Worm (Caenorhabditis elegans): ENCODE measurements around the gene cyp-37A1.
"Not testable (repeated sequence)": the region's sequence is repeated elsewhere in the genome, so short reads cannot be mapped to it uniquely, and the experiment has no call there.

Gene cyp-37A1

DNA sequence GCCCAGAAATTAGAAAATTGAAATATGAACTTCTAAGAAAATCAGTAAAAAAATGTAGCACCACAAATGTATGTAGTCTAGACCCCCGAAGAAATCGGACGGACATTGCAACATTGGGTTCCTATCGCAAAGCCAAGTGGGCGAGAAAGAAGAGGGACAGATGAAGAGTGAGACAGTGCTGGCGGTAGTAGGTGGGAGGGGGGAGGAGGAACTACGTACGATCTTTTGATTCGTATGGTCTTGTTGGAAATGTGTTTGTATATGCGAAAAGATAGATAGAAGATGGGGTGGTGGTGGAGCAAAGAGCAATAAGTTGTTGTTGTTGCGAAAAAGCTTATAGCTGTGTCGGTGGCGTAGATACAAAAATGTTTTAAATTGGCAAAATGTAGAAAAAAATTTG lies 21.6 kb upstream of the cyp-37A1 start:
- no peak for TF ChIP-seq med-1 (GFP tag; optimal IDR thresholded peaks at IDR 0.05; ENCODE audit: insufficient read depth)
- no peak for TF ChIP-seq ztf-29 (GFP tag; IDR thresholded peaks at IDR 0.05)
- 0 out of 2 replicates have a peak, but pooled peaks have one; percentile 48 for TF ChIP-seq flt-1 (GFP tag; IDR thresholded peaks at IDR 0.05)

DNA sequence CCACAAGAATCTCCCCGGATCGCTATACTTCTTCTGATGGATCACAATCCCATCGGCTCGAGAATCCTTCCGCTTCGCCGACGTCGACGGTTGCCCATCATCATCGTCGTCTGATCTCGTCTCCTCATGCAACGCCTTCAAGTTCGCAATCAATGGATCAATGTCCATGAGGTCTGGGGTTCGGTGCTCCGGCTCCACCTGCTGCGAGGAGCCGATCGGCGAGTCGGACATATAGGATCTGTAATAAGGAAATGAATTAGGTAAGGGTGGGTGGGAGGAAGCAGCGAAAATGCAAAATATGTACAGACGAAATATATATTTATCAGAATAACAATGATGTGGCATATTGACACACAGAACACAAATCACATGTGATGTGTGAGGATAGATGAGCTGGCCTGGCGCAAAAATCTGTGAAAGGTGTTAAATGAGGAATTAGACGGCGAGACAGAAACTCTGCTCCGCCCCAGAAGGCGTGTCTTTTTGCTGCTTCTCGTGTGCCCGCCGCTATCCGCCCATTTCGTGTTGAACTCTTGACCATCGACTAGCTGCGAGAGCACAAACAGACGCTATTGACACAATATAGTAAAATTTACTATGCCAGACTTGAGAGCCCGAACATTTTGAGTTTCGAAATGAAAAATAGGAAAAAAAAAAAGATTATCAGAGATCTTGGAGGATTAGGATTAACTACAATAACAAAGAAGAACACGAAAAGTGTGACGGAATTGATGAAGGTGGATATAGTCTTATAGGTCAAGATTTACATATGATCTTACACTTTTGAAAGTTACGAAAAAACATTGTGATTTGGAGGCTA lies 20.9 kb upstream of the cyp-37A1 start:
- TF ChIP-seq ztf-29 (GFP tag; IDR thresholded peaks at IDR 0.05) (no peak), ztf-23 (GFP tag; IDR thresholded peaks at IDR 0.05) (no peak), ref-1 (GFP tag; conservative IDR thresholded peaks at IDR 0.05) (no peak), tab-1 (GFP tag; IDR thresholded peaks at IDR 0.05) (no peak), klf-2 (GFP tag; conservative IDR thresholded peaks at IDR 0.05) (no peak), cog-1 (tag; optimal IDR thresholded peaks at IDR 0.05) (no peak), flt-1 (GFP tag; IDR thresholded peaks at IDR 0.05) (no peak), T22C8.4 (GFP tag; IDR thresholded peaks at IDR 0.05) (no peak), med-1 (GFP tag; optimal IDR thresholded peaks at IDR 0.05; ENCODE audit: insufficient read depth) (no peak)

DNA sequence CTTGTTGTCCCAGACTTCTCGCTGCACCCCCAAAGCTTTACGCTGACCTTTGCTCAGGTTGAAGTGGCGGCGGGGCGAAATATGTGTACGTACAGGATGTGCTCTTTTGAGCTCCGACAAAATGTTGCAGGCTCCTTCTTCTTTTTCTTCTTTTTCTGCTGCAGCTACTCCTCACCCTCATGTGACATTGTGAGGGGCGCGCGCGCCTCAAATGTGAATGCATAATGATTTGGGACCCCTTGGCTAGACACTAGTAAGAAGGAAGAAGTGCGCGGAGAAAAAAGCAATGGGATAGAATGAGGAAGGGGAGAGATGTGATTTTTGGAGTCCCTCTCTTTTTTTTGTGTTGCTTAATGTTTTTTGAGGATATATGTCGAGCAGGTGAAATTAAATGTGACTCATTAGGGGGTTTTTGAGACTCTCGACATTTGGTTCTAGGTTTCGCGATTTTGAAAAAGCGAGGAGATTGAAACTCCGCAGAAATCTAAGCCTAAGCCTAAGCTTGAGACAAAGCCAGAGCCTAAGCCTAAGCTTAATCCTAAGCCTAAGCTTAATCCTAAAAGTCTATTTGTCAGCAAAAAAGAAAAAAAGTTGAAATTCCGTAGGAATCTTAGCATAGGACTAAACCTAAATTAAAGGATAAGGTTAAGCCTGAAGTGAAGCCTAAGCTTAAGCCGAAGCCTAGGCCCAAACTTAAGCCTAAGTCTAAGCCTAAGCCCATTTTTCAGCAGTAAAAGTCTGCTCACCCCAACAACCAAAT lies 20.1 kb upstream of the cyp-37A1 start:
- TF ChIP-seq cog-1 (tag; optimal IDR thresholded peaks at IDR 0.05) (no peak), ztf-29 (GFP tag; IDR thresholded peaks at IDR 0.05) (peak; percentile 68; the same call in 1 of the 2 replicates)

DNA sequence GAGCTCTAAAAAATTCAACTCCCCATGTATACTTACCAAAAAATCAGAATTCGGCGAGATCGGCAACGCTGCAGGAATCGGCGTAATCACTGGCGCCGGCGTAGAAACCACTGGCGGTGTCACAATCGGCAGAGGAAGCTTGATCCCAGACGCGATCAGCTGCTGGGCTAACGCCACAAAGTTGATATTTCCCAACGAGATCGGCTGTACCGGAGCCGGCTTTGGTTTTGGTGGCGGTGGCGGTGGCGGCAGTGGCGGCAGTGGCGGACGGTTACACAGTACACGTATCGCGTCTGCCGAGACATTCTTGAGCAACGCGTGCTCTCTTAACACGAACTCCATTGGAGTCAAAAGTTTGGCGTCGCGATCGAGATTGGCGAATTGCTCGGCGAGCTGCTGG lies 17.8 kb upstream of the cyp-37A1 start:
- TF ChIP-seq flt-1 (GFP tag; IDR thresholded peaks at IDR 0.05) (no peak), klf-2 (GFP tag; conservative IDR thresholded peaks at IDR 0.05) (no peak), T22C8.4 (GFP tag; IDR thresholded peaks at IDR 0.05) (no peak), ztf-23 (GFP tag; IDR thresholded peaks at IDR 0.05) (no peak), ztf-29 (GFP tag; IDR thresholded peaks at IDR 0.05) (no peak), tab-1 (GFP tag; IDR thresholded peaks at IDR 0.05) (no peak), med-1 (GFP tag; optimal IDR thresholded peaks at IDR 0.05; ENCODE audit: insufficient read depth) (no peak), ref-1 (GFP tag; conservative IDR thresholded peaks at IDR 0.05) (no peak), cog-1 (tag; optimal IDR thresholded peaks at IDR 0.05) (no peak)

DNA sequence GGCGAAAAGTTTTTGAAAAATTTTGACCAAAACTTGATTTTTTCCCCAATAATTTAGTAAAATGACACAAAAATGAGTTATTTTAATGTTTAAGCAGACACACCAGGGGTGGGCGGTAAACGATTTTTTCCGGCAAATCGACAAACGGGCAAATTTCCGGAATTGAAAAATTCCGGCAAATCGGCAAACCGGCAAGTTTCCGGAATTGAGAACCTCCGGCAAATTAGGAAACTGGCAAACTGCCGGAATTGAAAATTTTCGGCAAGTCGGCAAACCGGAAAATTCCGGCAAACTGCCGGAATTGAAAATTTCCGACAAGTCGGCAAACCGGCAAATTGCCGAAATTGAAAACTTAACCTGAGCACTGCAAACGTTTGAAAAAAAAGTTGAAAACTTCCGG lies 15.9 kb upstream of the cyp-37A1 start:
- no peak for TF ChIP-seq flt-1 (GFP tag; IDR thresholded peaks at IDR 0.05)
- no peak for TF ChIP-seq klf-2 (GFP tag; conservative IDR thresholded peaks at IDR 0.05)
- no peak for TF ChIP-seq cog-1 (tag; optimal IDR thresholded peaks at IDR 0.05)
- no peak for TF ChIP-seq ref-1 (GFP tag; conservative IDR thresholded peaks at IDR 0.05)

DNA sequence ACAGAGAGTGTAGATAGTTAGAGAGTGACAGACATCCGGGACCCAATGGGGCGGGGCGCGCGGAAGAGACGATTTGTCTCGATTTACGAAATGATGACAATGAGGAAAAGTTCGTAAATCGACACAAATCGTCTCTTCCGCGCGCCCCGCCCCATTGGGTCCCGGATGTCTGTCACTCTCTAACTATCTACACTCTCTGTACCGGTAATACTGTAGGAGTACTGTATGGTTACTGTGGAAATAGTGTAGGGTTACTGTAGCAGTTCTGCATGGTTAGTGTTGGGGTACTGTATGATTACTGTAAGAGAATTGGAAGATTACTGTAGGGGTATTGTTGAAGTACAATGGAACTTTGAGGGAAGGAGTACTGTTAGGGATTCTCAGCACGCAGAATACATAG lies 4.5 kb upstream of the cyp-37A1 start, which contains the start of gene F01D5.10:
Gene F01D5.10, minus strand, starts transcription at position 101 of the 400 bp plus-strand sequence.
- TF ChIP-seq klf-2 (GFP tag; conservative IDR thresholded peaks at IDR 0.05); flt-1 (GFP tag; IDR thresholded peaks at IDR 0.05); ztf-23 (GFP tag; IDR thresholded peaks at IDR 0.05): not testable (repeated sequence)

DNA sequence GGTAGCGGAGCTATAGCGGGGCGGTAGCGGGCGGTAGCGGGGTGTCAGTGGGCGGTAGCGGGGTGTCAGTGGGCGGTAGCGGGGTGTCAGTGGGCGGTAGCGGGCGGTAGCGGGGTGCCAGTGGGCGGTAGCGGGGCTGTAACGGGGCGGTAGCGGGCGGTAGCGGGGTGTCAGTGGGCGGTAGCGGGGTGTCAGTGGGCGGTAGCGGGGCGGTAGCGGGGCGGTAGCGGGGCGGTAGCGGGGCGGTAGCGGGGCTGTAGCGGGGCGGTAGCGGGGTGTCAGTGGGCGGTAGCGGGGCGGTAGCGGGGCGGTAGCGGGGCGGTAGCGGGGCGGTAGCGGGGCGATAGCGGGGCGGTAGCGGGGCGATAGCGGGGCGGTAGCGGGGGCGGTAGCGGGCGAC lies 2.9 kb upstream of the cyp-37A1 start:
- TF ChIP-seq ztf-23 (GFP tag; IDR thresholded peaks at IDR 0.05) (0 out of 2 replicates have a peak, but pooled peaks have one; percentile 59), ztf-29 (GFP tag; IDR thresholded peaks at IDR 0.05) (peak; percentile 19; the same call in 1 of the 2 replicates), ref-1 (GFP tag; conservative IDR thresholded peaks at IDR 0.05) (peak; percentile 51; the same call in 1 of the 2 replicates), tab-1 (GFP tag; IDR thresholded peaks at IDR 0.05) (0 out of 2 replicates have a peak, but pooled peaks have one; percentile 75), flt-1 (GFP tag; IDR thresholded peaks at IDR 0.05) (peak; percentile 76; the same call in 1 of the 2 replicates), T22C8.4 (GFP tag; IDR thresholded peaks at IDR 0.05) (peak; percentile 42; the same call in 1 of the 2 replicates)

DNA sequence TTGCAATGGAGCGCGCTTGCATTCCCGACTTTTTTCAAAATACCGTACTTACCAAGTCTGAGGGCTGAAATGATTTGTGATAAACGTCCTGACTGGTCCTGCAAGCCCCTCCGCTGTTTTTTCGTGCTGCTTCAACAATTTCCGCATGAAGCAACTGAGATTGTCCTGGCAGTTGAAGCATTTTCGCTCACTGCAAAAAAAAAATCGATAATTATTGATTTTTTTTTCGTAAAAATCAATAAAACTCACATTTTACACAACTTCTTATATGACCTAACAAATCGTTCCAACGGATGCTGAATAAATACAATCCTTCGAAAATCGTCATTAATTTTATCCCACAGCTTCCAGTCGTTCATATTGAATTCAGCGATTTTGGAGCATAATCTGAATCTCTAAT lies 2.1 kb upstream of the cyp-37A1 start:
- TF ChIP-seq flt-1 (GFP tag; IDR thresholded peaks at IDR 0.05) (no peak), T22C8.4 (GFP tag; IDR thresholded peaks at IDR 0.05) (peak; percentile 76; the same call in 1 of the 2 replicates)

DNA sequence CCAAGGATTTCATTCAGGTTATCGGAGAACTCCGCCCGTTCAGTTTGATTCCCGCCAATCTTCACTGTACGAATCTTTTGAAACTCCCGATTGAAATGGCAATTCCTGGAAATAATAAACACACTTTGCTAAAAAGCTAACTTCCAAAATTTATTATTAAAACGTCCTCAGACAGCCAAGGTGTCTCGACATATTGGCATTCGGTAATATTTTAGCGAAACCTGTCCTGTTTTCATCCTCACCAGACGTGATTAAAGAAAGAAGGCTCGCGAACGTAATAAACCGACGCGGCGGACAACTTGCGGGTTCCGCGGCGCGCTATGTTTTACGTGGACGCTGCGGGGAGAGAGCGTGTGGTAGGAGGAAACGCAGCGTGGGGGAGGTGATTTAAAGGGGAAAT lies 1.4 kb upstream of the cyp-37A1 start:
- no peak for TF ChIP-seq ztf-29 (GFP tag; IDR thresholded peaks at IDR 0.05)
- no peak for TF ChIP-seq med-1 (GFP tag; optimal IDR thresholded peaks at IDR 0.05; ENCODE audit: insufficient read depth)
- no peak for TF ChIP-seq tab-1 (GFP tag; IDR thresholded peaks at IDR 0.05)
- peak; percentile 22; the same call in 1 of the 2 replicates for TF ChIP-seq ztf-23 (GFP tag; IDR thresholded peaks at IDR 0.05)
- no peak for TF ChIP-seq cog-1 (tag; optimal IDR thresholded peaks at IDR 0.05)

DNA sequence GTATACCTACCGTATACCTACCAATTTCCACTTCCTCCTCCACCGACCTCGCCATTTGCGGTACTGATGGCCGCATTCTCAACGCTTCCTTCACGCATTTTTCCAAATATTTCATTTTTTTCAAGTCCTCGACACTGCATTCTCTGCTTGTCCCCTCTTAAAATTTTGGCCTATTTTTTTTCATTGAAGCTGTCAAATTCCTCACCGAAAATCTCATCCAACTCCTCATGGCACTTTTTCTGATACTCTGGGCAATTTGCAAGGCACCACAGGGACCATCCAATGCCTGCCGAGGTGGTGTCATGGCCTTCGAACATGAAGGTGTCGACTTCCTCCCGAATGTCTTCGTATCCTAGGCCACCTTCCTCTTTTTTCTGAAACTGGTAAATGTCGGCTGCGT lies 2.1 kb downstream of the cyp-37A1 start:
- TF ChIP-seq ztf-23 (GFP tag; IDR thresholded peaks at IDR 0.05) (no peak), ztf-29 (GFP tag; IDR thresholded peaks at IDR 0.05) (no peak), med-1 (GFP tag; optimal IDR thresholded peaks at IDR 0.05; ENCODE audit: insufficient read depth) (no peak), klf-2 (GFP tag; conservative IDR thresholded peaks at IDR 0.05) (no peak), flt-1 (GFP tag; IDR thresholded peaks at IDR 0.05) (no peak), ref-1 (GFP tag; conservative IDR thresholded peaks at IDR 0.05) (no peak), tab-1 (GFP tag; IDR thresholded peaks at IDR 0.05) (no peak), cog-1 (tag; optimal IDR thresholded peaks at IDR 0.05) (no peak), T22C8.4 (GFP tag; IDR thresholded peaks at IDR 0.05) (no peak)

Data from whole organism, midembryonic.